Fruit fly (Drosophila melanogaster) whole organism, embryonic: ENCODE results near the gene rasp.

Experiments
- CG10209 ChIP-seq: fragments of 200-800 bp; sonication (Bioruptor generic); optimal IDR thresholded peaks from 3 replicates; lab custom pipeline; 2017; ENCODE audit warnings: missing biosample characterization, mild to moderate bottlenecking, missing genetic modification characterization, missing genetic modification reagents
- CG11247 ChIP-seq: fragments of 200-800 bp; sonication (Bioruptor generic); IDR thresholded peaks from 2 replicates; pipeline ENCODE4 v1.3.6; 2022; ENCODE audit warnings: missing biosample characterization, missing genetic modification characterization
- CG13775 ChIP-seq: fragments of 200-800 bp; sonication (Bioruptor generic); optimal IDR thresholded peaks from 3 replicates; lab custom pipeline; 2017; ENCODE audit warnings: missing biosample characterization, mild to moderate bottlenecking, missing genetic modification characterization
- CG15011 ChIP-seq: fragments of 200-800 bp; sonication (Bioruptor generic); optimal IDR thresholded peaks from 3 replicates; lab custom pipeline; 2018; ENCODE audit warnings: missing biosample characterization, mild to moderate bottlenecking, missing genetic modification characterization
- CG15696 ChIP-seq: fragments of 200-800 bp; sonication (Bioruptor generic); optimal IDR thresholded peaks from 2 replicates; lab custom pipeline; 2019; ENCODE audit warnings: missing biosample characterization, mild to moderate bottlenecking, missing genetic modification characterization, moderate library complexity
- CG16779 ChIP-seq: fragments of 200-800 bp; sonication (Bioruptor generic); IDR thresholded peaks from 2 replicates; pipeline ENCODE4 v1.3.6; 2022; ENCODE audit warnings: missing biosample characterization, missing genetic modification characterization
- CG16813 ChIP-seq: fragments of 200-800 bp; sonication (Bioruptor generic); IDR thresholded peaks from 3 replicates; pipeline ENCODE4 v1.3.6; 2022; ENCODE audit warnings: missing biosample characterization, missing genetic modification characterization; ENCODE audit not compliant: partially characterized antibody
- CG17186 ChIP-seq: fragments of 200-800 bp; sonication (Bioruptor generic); optimal IDR thresholded peaks from 3 replicates; lab custom pipeline; 2017; ENCODE audit warnings: missing biosample characterization, missing genetic modification reagents, missing genetic modification characterization
- CG17328 ChIP-seq: fragments of 200-800 bp; sonication (Bioruptor generic); IDR thresholded peaks from 2 replicates; pipeline ENCODE4 v1.3.6; 2022; ENCODE audit warnings: missing biosample characterization, missing genetic modification characterization
- CG18619 ChIP-seq: fragments of 200-800 bp; sonication (Bioruptor generic); optimal IDR thresholded peaks from 3 replicates; lab custom pipeline; 2017; ENCODE audit warnings: missing biosample characterization, mild to moderate bottlenecking, missing genetic modification characterization
- CG30020 ChIP-seq: fragments of 200-800 bp; optimal IDR thresholded peaks from 2 replicates; lab custom pipeline; 2019; ENCODE audit warnings: missing biosample characterization, mild to moderate bottlenecking, missing genetic modification characterization, moderate library complexity
- CG33213 ChIP-seq: fragments of 200-800 bp; sonication (Bioruptor generic); optimal IDR thresholded peaks from 3 replicates; lab custom pipeline; 2016; ENCODE audit warnings: missing biosample characterization, missing genetic modification characterization
- CG4707 ChIP-seq: fragments of 200-800 bp; sonication (Bioruptor generic); optimal IDR thresholded peaks from 2 replicates; lab custom pipeline; 2018; ENCODE audit warnings: missing biosample characterization, mild to moderate bottlenecking, missing genetic modification characterization, moderate library complexity
- CG5245 ChIP-seq: fragments of 200-800 bp; sonication (Bioruptor generic); optimal IDR thresholded peaks from 3 replicates; lab custom pipeline; 2016; ENCODE audit warnings: missing biosample characterization, missing genetic modification characterization
- CG6175 ChIP-seq: fragments of 200-800 bp; sonication (Bioruptor generic); IDR thresholded peaks from 3 replicates; pipeline ENCODE4 v1.3.6; 2022; ENCODE audit warnings: missing biosample characterization, missing genetic modification characterization
- CG6689 ChIP-seq: fragments of 200-800 bp; sonication (Bioruptor generic); IDR thresholded peaks from 2 replicates; pipeline ENCODE4 v1.3.6; 2022; ENCODE audit warnings: missing biosample characterization, missing genetic modification characterization
- CG6765 ChIP-seq: fragments of 200-800 bp; sonication (Bioruptor generic); optimal IDR thresholded peaks from 3 replicates; lab custom pipeline; 2017; ENCODE audit warnings: missing biosample characterization, mild to moderate bottlenecking, missing genetic modification characterization
- CG7987 ChIP-seq: fragments of 200-800 bp; sonication (Bioruptor generic); optimal IDR thresholded peaks from 2 replicates; lab custom pipeline; 2018; ENCODE audit warnings: missing biosample characterization, mild to moderate bottlenecking, missing genetic modification characterization, moderate library complexity
- CG8478 ChIP-seq: fragments of >200 bp; optimal IDR thresholded peaks from 2 replicates; lab custom pipeline; 2018
- CG8765 ChIP-seq: fragments of 200-800 bp; sonication (Bioruptor generic); IDR thresholded peaks from 2 replicates; pipeline ENCODE4 v1.3.6; 2022; ENCODE audit warnings: missing biosample characterization, missing genetic modification characterization
- CG9727 ChIP-seq: fragments of 200-800 bp; sonication (Bioruptor generic); optimal IDR thresholded peaks from 3 replicates; lab custom pipeline; 2017; ENCODE audit warnings: missing biosample characterization, mild to moderate bottlenecking, missing genetic modification characterization
- D19B ChIP-seq: fragments of 200-800 bp; sonication (Bioruptor generic); optimal IDR thresholded peaks from 2 replicates; lab custom pipeline; 2017; ENCODE audit warnings: missing biosample characterization, mild to moderate bottlenecking, missing genetic modification characterization
- Dip2 ChIP-seq: fragments of 200-800 bp; sonication (Bioruptor generic); IDR thresholded peaks from 2 replicates; pipeline ENCODE4 v1.3.6; 2022; ENCODE audit warnings: missing biosample characterization, missing genetic modification characterization
- Dp ChIP-seq: fragments of 200-800 bp; sonication (Bioruptor generic); optimal IDR thresholded peaks from 2 replicates; lab custom pipeline; 2018; ENCODE audit warnings: missing biosample characterization, mild to moderate bottlenecking, missing genetic modification characterization, moderate library complexity
- Eip74EF ChIP-seq, 2 experiments: fragments of 200-800 bp in 1 of 2; fragments of >200 bp in 1 of 2; sonication (Bioruptor generic) in 1 of 2; optimal IDR thresholded peaks; 2 replicates each; lab custom pipeline; 2017 to 2019; ENCODE audit warnings: missing biosample characterization in 2 of 2, missing genetic modification characterization in 2 of 2, mild to moderate bottlenecking in 1 of 2, moderate library complexity in 1 of 2
- HmgD ChIP-seq: fragments of 200-800 bp; sonication (Bioruptor generic); optimal IDR thresholded peaks from 3 replicates; lab custom pipeline; 2016; ENCODE audit warnings: missing biosample characterization, missing genetic modification characterization
- Mrtf ChIP-seq: fragments of 200-800 bp; sonication (Bioruptor generic); IDR thresholded peaks from 3 replicates; pipeline ENCODE4 v1.3.6; 2022; ENCODE audit warnings: missing biosample characterization, missing genetic modification characterization
- Oli ChIP-seq: fragments of 200-800 bp; sonication (Bioruptor generic); optimal IDR thresholded peaks from 2 replicates; lab custom pipeline; 2018; ENCODE audit warnings: missing biosample characterization, mild to moderate bottlenecking, missing genetic modification characterization, moderate library complexity
- Rfx ChIP-seq: fragments of 200-800 bp; sonication (Bioruptor generic); IDR thresholded peaks from 2 replicates; pipeline ENCODE4 v1.3.6; 2022; ENCODE audit warnings: missing biosample characterization, missing genetic modification characterization
- Spps ChIP-seq: fragments of 200-800 bp; sonication (Bioruptor generic); optimal IDR thresholded peaks from 2 replicates; lab custom pipeline; 2018; ENCODE audit warnings: missing biosample characterization, mild to moderate bottlenecking, missing genetic modification characterization
- Tbp ChIP-seq: fragments of >200 bp; optimal IDR thresholded peaks from 2 replicates; lab custom pipeline; 2018; ENCODE audit warnings: missing biosample characterization, missing genetic modification characterization
- aop ChIP-seq: fragments of 200-800 bp; sonication (Bioruptor generic); IDR thresholded peaks from 2 replicates; pipeline ENCODE4 v1.3.6; 2022; ENCODE audit warnings: missing biosample characterization, missing genetic modification characterization
- br ChIP-seq: fragments of >200 bp; optimal IDR thresholded peaks from 2 replicates; lab custom pipeline; 2017
- cwo ChIP-seq: fragments of 200-800 bp; sonication (Bioruptor generic); optimal IDR thresholded peaks from 3 replicates; lab custom pipeline; 2017; ENCODE audit warnings: missing biosample characterization, missing genetic modification characterization, mild to moderate bottlenecking, moderate library complexity, missing genetic modification reagents
- dpn ChIP-seq, 2 experiments: fragments of 200-800 bp; sonication (Bioruptor generic); optimal IDR thresholded peaks; 3 replicates each; lab custom pipeline; 2016; ENCODE audit warnings: missing biosample characterization in 2 of 2, missing genetic modification characterization in 2 of 2
- emc ChIP-seq: fragments of 200-800 bp; sonication (Bioruptor generic); optimal IDR thresholded peaks from 2 replicates; lab custom pipeline; 2016; ENCODE audit warnings: missing biosample characterization, missing genetic modification characterization
- gcm ChIP-seq: fragments of 200-800 bp; sonication (Bioruptor generic); optimal IDR thresholded peaks from 2 replicates; lab custom pipeline; 2019; ENCODE audit warnings: missing biosample characterization, mild to moderate bottlenecking, missing genetic modification characterization, moderate library complexity
- grn ChIP-seq: fragments of 200-800 bp; sonication (Bioruptor generic); optimal IDR thresholded peaks from 3 replicates; lab custom pipeline; 2017; ENCODE audit warnings: missing biosample characterization, missing genetic modification characterization
- hbn ChIP-seq: fragments of 200-800 bp; sonication (Bioruptor generic); IDR thresholded peaks from 2 replicates; pipeline ENCODE4 v1.3.6; 2022; ENCODE audit warnings: missing biosample characterization, missing genetic modification characterization; ENCODE audit not compliant: partially characterized antibody
- kay ChIP-seq: fragments of 200-800 bp; sonication (Bioruptor generic); optimal IDR thresholded peaks from 2 replicates; lab custom pipeline; 2016; ENCODE audit warnings: missing biosample characterization, missing genetic modification characterization
- klu ChIP-seq: fragments of 200-800 bp; sonication (Bioruptor generic); IDR thresholded peaks from 2 replicates; pipeline ENCODE4 v1.3.6; 2022; ENCODE audit warnings: missing biosample characterization, missing genetic modification characterization
- lmd ChIP-seq: fragments of 200-800 bp; sonication (Bioruptor generic); IDR thresholded peaks from 2 replicates; pipeline ENCODE4 v1.3.6; 2022; ENCODE audit warnings: missing biosample characterization, missing genetic modification characterization
- lov ChIP-seq, 2 experiments: fragments of 200-800 bp in 1 of 2; fragments of >200 bp in 1 of 2; sonication (Bioruptor generic) in 1 of 2; IDR thresholded peaks in 1 of 2; optimal IDR thresholded peaks in 1 of 2; 2 replicates in 1 of 2; 3 replicates in 1 of 2; pipeline versions ENCODE4 v1.3.6 to Lab custom; 2017 to 2022; ENCODE audit warnings: missing biosample characterization in 1 of 2, missing genetic modification characterization in 1 of 2
- maf-S ChIP-seq: fragments of 200-800 bp; sonication (Bioruptor generic); optimal IDR thresholded peaks from 2 replicates; lab custom pipeline; 2016; ENCODE audit warnings: missing biosample characterization, missing genetic modification characterization
- p53 ChIP-seq: fragments of 200-800 bp; sonication (Bioruptor generic); optimal IDR thresholded peaks from 2 replicates; lab custom pipeline; 2016; ENCODE audit warnings: missing biosample characterization, missing genetic modification characterization
- peb ChIP-seq: fragments of 200-800 bp; sonication (Bioruptor generic); IDR thresholded peaks from 2 replicates; pipeline ENCODE4 v1.3.6; 2022; ENCODE audit warnings: missing biosample characterization, missing genetic modification characterization
- phol ChIP-seq: fragments of 200-800 bp; sonication (Bioruptor generic); optimal IDR thresholded peaks from 3 replicates; lab custom pipeline; 2018; ENCODE audit warnings: missing biosample characterization, mild to moderate bottlenecking, missing genetic modification characterization, moderate library complexity
- rib ChIP-seq: fragments of 200-800 bp; sonication (Bioruptor generic); IDR thresholded peaks from 2 replicates; pipeline ENCODE4 v1.3.6; 2022; ENCODE audit warnings: missing biosample characterization, missing genetic modification characterization
- slou ChIP-seq: fragments of 200-800 bp; sonication (Bioruptor generic); optimal IDR thresholded peaks from 3 replicates; lab custom pipeline; 2016; ENCODE audit warnings: missing biosample characterization, missing genetic modification characterization
- ttk ChIP-seq: fragments of 200-800 bp; sonication (Bioruptor generic); IDR thresholded peaks from 2 replicates; pipeline ENCODE4 v2.1.2; 2022; ENCODE audit warnings: missing biosample characterization, missing genetic modification characterization
- usp ChIP-seq: fragments of >200 bp; optimal IDR thresholded peaks from 2 replicates; lab custom pipeline; 2017; ENCODE audit warnings: missing biosample characterization, missing genetic modification characterization

Gene rasp

DNA sequence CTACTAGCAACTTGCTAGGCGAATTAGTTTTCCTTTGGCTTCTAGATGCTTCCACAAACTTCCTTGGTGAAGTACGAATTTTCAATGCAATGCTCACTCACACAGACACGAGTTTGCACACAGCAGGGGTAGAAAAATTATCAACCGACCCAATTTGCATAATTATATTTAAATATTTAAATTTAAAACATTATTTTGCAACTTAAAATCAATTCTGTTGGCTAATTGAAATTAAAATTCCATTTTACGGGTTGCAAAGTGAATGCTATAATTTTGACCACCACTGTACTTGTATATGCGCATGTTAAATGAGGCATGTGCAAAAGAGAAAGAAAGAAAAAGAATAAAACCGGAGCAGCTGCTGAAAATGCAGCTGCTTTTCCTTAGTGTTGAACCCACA lies 32.1 kb downstream of the rasp start (continued):
- TF ChIP-seq dpn (GFP tag; optimal IDR thresholded peaks at IDR 0.05; lab: Kevin White, UChicago) (peak; percentile 40 to 92), CG7987 (GFP tag; lab: Kevin White, UChicago) (peak; percentile 89), peb (peak; percentile 90), grn (peak; percentile 20), Tbp (GFP tag; lab: Kevin White, UChicago) (no peak), CG11247 (GFP tag; lab: Robert Waterston, UW) (peak; percentile 92), lov (optimal IDR thresholded peaks at IDR 0.05; lab: Kevin White, UChicago) (no peak), lov (GFP tag; IDR thresholded peaks at IDR 0.05; lab: Robert Waterston, UW) (peak; percentile 88), CG8478 (lab: Kevin White, UChicago) (no peak), klu (peak; percentile 83), CG33213 (peak; percentile 57), CG8765 (peak; percentile 81), gcm (GFP tag; lab: Kevin White, UChicago) (peak; percentile 95), rib (peak; percentile 90), CG9727 (GFP tag; lab: Kevin White, UChicago) (peak; percentile 94), br (lab: Kevin White, UChicago) (no peak), CG10209 (GFP tag; lab: Kevin White, UChicago) (peak; percentile 92), Dp (GFP tag; lab: Kevin White, UChicago) (no peak), HmgD (no peak), usp (GFP tag; lab: Kevin White, UChicago) (no peak), CG15011 (GFP tag; lab: Kevin White, UChicago) (peak; percentile 83), Mrtf (peak; percentile 86), Rfx (GFP tag; lab: Robert Waterston, UW) (peak; percentile 92), CG4707 (GFP tag; lab: Kevin White, UChicago) (peak; percentile 87), CG13775 (GFP tag; lab: Kevin White, UChicago) (peak; percentile 88), Eip74EF (GFP tag; optimal IDR thresholded peaks at IDR 0.05; lab: Kevin White, UChicago) (peak in 1 of 2 experiments; percentile 91), CG6765 (GFP tag; lab: Kevin White, UChicago) (peak; percentile 86), kay (GFP tag; lab: Kevin White, UChicago) (peak; percentile 80), Dip2 (peak; percentile 43; the same call in 1 of the 2 replicates), CG6175 (GFP tag; lab: Robert Waterston, UW) (peak; percentile 82), Oli (tag; lab: Kevin White, UChicago) (peak; percentile 93), ttk (GFP tag; lab: Robert Waterston, UW) (peak; percentile 91), maf-S (GFP tag; lab: Kevin White, UChicago) (no peak), slou (GFP tag; lab: Kevin White, UChicago) (no peak), CG17328 (GFP tag; lab: Robert Waterston, UW) (peak; percentile 96), p53 (no peak), emc (GFP tag; lab: Kevin White, UChicago) (no peak), Spps (tag; lab: Kevin White, UChicago) (peak; percentile 89), CG17186 (GFP tag; lab: Kevin White, UChicago) (peak; percentile 47), CG16813 (no peak), lmd (GFP tag; lab: Robert Waterston, UW) (peak; percentile 94), CG6689 (peak; percentile 94), hbn (GFP tag; lab: Robert Waterston, UW) (no peak), cwo (peak; percentile 89), CG16779 (GFP tag; lab: Robert Waterston, UW) (peak; percentile 84; the same call in 1 of the 2 replicates), phol (tag; lab: Kevin White, UChicago) (peak; percentile 92), CG5245 (GFP tag; lab: Kevin White, UChicago) (peak; percentile 87), CG18619 (GFP tag; lab: Kevin White, UChicago) (peak; percentile 90), aop (GFP tag; lab: Robert Waterston, UW) (peak; percentile 59; the same call in 1 of the 2 replicates), CG15696 (tag; lab: Kevin White, UChicago) (peak; percentile 80), D19B (GFP tag; lab: Kevin White, UChicago) (peak; percentile 79), CG30020 (tag; lab: Kevin White, UChicago) (peak; percentile 48)
